Worm (Caenorhabditis elegans) whole organism, L3 larva: ENCODE data around the gene clh-2.

Experiments
- nhr-25 ChIP-seq: sonication (generic microtip); optimal IDR thresholded peaks from 2 replicates; lab custom pipeline; 2017; ENCODE audit warnings: missing biosample characterization, missing genetic modification characterization
- ztf-11 ChIP-seq: fragments of 150-350 bp; optimal IDR thresholded peaks from 2 replicates; lab custom pipeline; 2014; ENCODE audit warnings: missing biosample characterization, missing genetic modification characterization

DNA sequence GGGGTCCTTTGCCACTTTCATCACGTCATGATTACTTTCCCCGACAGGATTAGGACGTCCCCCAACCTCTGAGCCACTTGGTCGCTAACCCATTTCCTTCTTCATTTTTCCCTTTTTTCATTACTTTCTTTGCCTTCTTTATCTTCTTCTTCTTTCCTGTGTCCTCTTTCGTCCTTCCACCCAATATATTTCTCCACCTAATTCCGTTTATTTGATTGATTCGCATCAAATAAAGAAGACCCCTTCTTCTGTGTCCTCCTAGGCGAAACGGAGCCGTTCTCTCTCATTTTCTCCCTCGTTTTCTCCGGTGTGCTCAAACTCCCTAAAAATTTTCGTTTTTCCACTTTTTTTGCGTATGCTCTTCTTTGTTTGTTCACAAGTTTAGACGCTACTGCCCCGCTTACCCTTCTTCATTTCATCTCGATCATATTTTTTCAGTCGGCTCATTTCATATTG, 58.0 kb downstream of the clh-2 start, which contains the start of gene C05D12.7:
- TF ChIP-seq ztf-11 (tag; lab: Kevin White, UChicago) (no peak), nhr-25 (tag; lab: Kevin White, UChicago) (no peak)
